Worm (Caenorhabditis elegans) whole organism, L4 larva: ENCODE results near the gene F59G1.4.

Experiments
- D1046.2 ChIP-seq: fragments of 200-800 bp; sonication (Bioruptor generic); IDR thresholded peaks from 2 replicates; pipeline ENCODE4 v1.3.6; 2022; ENCODE audit warnings: missing genetic modification characterization, missing compliant biosample characterization
- F26F4.8 ChIP-seq: fragments of 200-800 bp; sonication (Bioruptor generic); conservative IDR thresholded peaks from 2 replicates; pipeline ENCODE4 v1.3.6; 2022; ENCODE audit warnings: missing genetic modification characterization, missing compliant biosample characterization
- F44E2.7 ChIP-seq: fragments of 200-800 bp; sonication (Bioruptor generic); IDR thresholded peaks from 2 replicates; pipeline ENCODE4 v2.1.2; 2022; ENCODE audit warnings: missing genetic modification characterization, missing compliant biosample characterization
- F49E8.2 ChIP-seq: sonication (generic microtip); optimal IDR thresholded peaks from 2 replicates; lab custom pipeline; 2016; ENCODE audit warnings: missing compliant biosample characterization, mild to moderate bottlenecking, missing genetic modification characterization, borderline replicate concordance
- R02D3.7 ChIP-seq: fragments of 150-350 bp; sonication (generic microtip); optimal IDR thresholded peaks from 3 replicates; lab custom pipeline; 2014; ENCODE audit warnings: missing biosample characterization, missing genetic modification characterization
- T20F7.1 ChIP-seq: fragments of 200-800 bp; sonication (Bioruptor generic); optimal IDR thresholded peaks from 2 replicates; lab custom pipeline; 2018; ENCODE audit warnings: mild to moderate bottlenecking, missing genetic modification characterization, missing compliant biosample characterization
- Y105C5A.15 ChIP-seq: fragments of 200-800 bp; sonication (Bioruptor generic); IDR thresholded peaks from 2 replicates; pipeline ENCODE4 v1.3.6; 2022; ENCODE audit warnings: missing genetic modification characterization, missing compliant biosample characterization
- Y48G9A.11 ChIP-seq: fragments of 200-800 bp; sonication (Bioruptor generic); IDR thresholded peaks from 2 replicates; pipeline ENCODE4 v1.3.6; 2022; ENCODE audit warnings: missing genetic modification reagents, missing genetic modification characterization, missing compliant biosample characterization
- Y5F2A.4 ChIP-seq: fragments of 200-800 bp; sonication (Bioruptor generic); optimal IDR thresholded peaks from 2 replicates; lab custom pipeline; 2018; ENCODE audit warnings: mild to moderate bottlenecking, missing genetic modification characterization, missing compliant biosample characterization
- Y75B8A.6 ChIP-seq: fragments of 200-800 bp; sonication (Bioruptor generic); IDR thresholded peaks from 2 replicates; pipeline ENCODE4 v1.3.6; 2022; ENCODE audit warnings: missing genetic modification reagents, missing genetic modification characterization, missing compliant biosample characterization
- ZK337.2 ChIP-seq: fragments of 200-800 bp; sonication (Bioruptor generic); IDR thresholded peaks from 2 replicates; pipeline ENCODE4 v1.3.6; 2022; ENCODE audit warnings: missing genetic modification reagents, missing genetic modification characterization, missing compliant biosample characterization
- ZK546.5 ChIP-seq, 2 experiments: sonication (generic microtip); optimal IDR thresholded peaks; 2 replicates each; lab custom pipeline; 2017; ENCODE audit warnings: missing biosample characterization in 2 of 2, missing genetic modification characterization in 2 of 2
- aha-1 ChIP-seq: fragments of 150-350 bp; peaks from one replicate; lab custom pipeline; 2014; ENCODE audit warnings: missing biosample characterization, missing genetic modification characterization
- attf-4 ChIP-seq: sonication (generic microtip); optimal IDR thresholded peaks from 3 replicates; lab custom pipeline; 2017; ENCODE audit warnings: missing biosample characterization, missing genetic modification characterization
- ceh-20 ChIP-seq: fragments of 200-800 bp; sonication (Bioruptor generic); IDR thresholded peaks from 2 replicates; pipeline ENCODE4 v1.3.6; 2022; ENCODE audit warnings: missing genetic modification reagents, missing genetic modification characterization, missing compliant biosample characterization
- ceh-32 ChIP-seq: sonication (generic microtip); optimal IDR thresholded peaks from 2 replicates; lab custom pipeline; 2016; ENCODE audit warnings: mild to moderate bottlenecking, missing genetic modification characterization, missing compliant biosample characterization; ENCODE audit not compliant: poor library complexity
- ceh-62 ChIP-seq: sonication (generic microtip); optimal IDR thresholded peaks from 2 replicates; lab custom pipeline; 2017; ENCODE audit warnings: missing biosample characterization, missing genetic modification characterization
- ces-1 ChIP-seq: fragments of 150-350 bp; sonication (generic microtip); optimal IDR thresholded peaks from 4 replicates; lab custom pipeline; 2014; ENCODE audit warnings: missing biosample characterization, missing genetic modification reagents, missing genetic modification characterization
- ctbp-1 ChIP-seq: fragments of 200-800 bp; sonication (Bioruptor generic); IDR thresholded peaks from 2 replicates; pipeline ENCODE4 v1.3.6; 2022; ENCODE audit warnings: missing genetic modification reagents, missing genetic modification characterization, missing compliant biosample characterization
- daf-12 ChIP-seq: fragments of 150-350 bp; optimal IDR thresholded peaks from 2 replicates; lab custom pipeline; 2014; ENCODE audit warnings: missing biosample characterization, missing genetic modification reagents, missing genetic modification characterization
- daf-16 ChIP-seq, 3 experiments: sonication (generic microtip); optimal IDR thresholded peaks; 2 replicates each; lab custom pipeline; 2016 to 2017; ENCODE audit warnings: missing genetic modification characterization in 3 of 3, missing genetic modification reagents in 3 of 3, mild to moderate bottlenecking in 2 of 3, missing compliant biosample characterization in 2 of 3, missing biosample characterization in 1 of 3, moderate library complexity in 1 of 3
- daf-8 ChIP-seq: fragments of 200-800 bp; sonication (Bioruptor generic); IDR thresholded peaks from 2 replicates; pipeline ENCODE4 v1.3.6; 2022; ENCODE audit warnings: missing genetic modification characterization, missing compliant biosample characterization
- dmd-6 ChIP-seq: fragments of 200-800 bp; sonication (Bioruptor generic); IDR thresholded peaks from 2 replicates; pipeline ENCODE4 v1.3.6; 2022; ENCODE audit warnings: missing genetic modification reagents, missing genetic modification characterization, missing compliant biosample characterization
- dmd-9 ChIP-seq: fragments of 200-800 bp; sonication (Bioruptor generic); IDR thresholded peaks from 2 replicates; pipeline ENCODE4 v1.3.6; 2022; ENCODE audit warnings: missing genetic modification reagents, missing genetic modification characterization, missing compliant biosample characterization
- dve-1 ChIP-seq: sonication (generic microtip); optimal IDR thresholded peaks from 2 replicates; lab custom pipeline; 2017; ENCODE audit warnings: antibody characterized with exemption, mild to moderate bottlenecking, missing genetic modification characterization, missing compliant biosample characterization; ENCODE audit not compliant: insufficient read depth
- fos-1 ChIP-seq: fragments of 150-350 bp; optimal IDR thresholded peaks from 2 replicates; lab custom pipeline; 2014; ENCODE audit warnings: missing biosample characterization, missing genetic modification characterization
- hif-1 ChIP-seq, 2 experiments: sonication (generic microtip); optimal IDR thresholded peaks; 2 replicates each; lab custom pipeline; 2016 to 2017; ENCODE audit warnings: missing compliant biosample characterization in 2 of 2, missing genetic modification characterization in 2 of 2, missing genetic modification reagents in 2 of 2, missing genotype in 2 of 2, mild to moderate bottlenecking in 1 of 2
- hlh-11 ChIP-seq: fragments of 200-800 bp; sonication (Bioruptor generic); optimal IDR thresholded peaks from 2 replicates; lab custom pipeline; 2018; ENCODE audit warnings: mild to moderate bottlenecking, missing genetic modification characterization, missing compliant biosample characterization
- hlh-30 ChIP-seq: sonication (generic microtip); optimal IDR thresholded peaks from 2 replicates; lab custom pipeline; 2017; ENCODE audit warnings: antibody characterized with exemption, mild to moderate bottlenecking, missing genetic modification characterization, missing compliant biosample characterization; ENCODE audit not compliant: insufficient read depth
- hmg-1.1 ChIP-seq: fragments of 200-800 bp; sonication (Bioruptor generic); IDR thresholded peaks from 2 replicates; pipeline ENCODE4 v1.3.6; 2022; ENCODE audit warnings: missing genetic modification reagents, missing genetic modification characterization, missing compliant biosample characterization
- lin-1 ChIP-seq: fragments of 200-800 bp; sonication (Bioruptor generic); IDR thresholded peaks from 2 replicates; pipeline ENCODE4 v1.3.6; 2022; ENCODE audit warnings: missing genetic modification reagents, missing genetic modification characterization, missing compliant biosample characterization
- lin-13 ChIP-seq: fragments of 150-350 bp; optimal IDR thresholded peaks from 2 replicates; lab custom pipeline; 2014; ENCODE audit warnings: missing biosample characterization, missing genetic modification reagents, missing genetic modification characterization
- lin-38 ChIP-seq: fragments of 200-800 bp; sonication (Bioruptor generic); IDR thresholded peaks from 2 replicates; pipeline ENCODE4 v1.3.6; 2022; ENCODE audit warnings: missing genetic modification reagents, missing genetic modification characterization, missing compliant biosample characterization
- lsy-2 ChIP-seq, 2 experiments: fragments of 150-350 bp in 1 of 2; sonication (generic microtip) in 1 of 2; optimal IDR thresholded peaks; 2 replicates each; lab custom pipeline; 2014 to 2017; ENCODE audit warnings: missing biosample characterization in 2 of 2, missing genetic modification characterization in 2 of 2
- madf-5 ChIP-seq, 2 experiments: fragments of 200-800 bp; sonication (Bioruptor generic); IDR thresholded peaks; 2 replicates each; pipeline ENCODE4 v1.3.6; 2022; ENCODE audit warnings: missing compliant biosample characterization in 2 of 2, missing genetic modification characterization in 2 of 2
- mdl-1 ChIP-seq, 2 experiments: fragments of 150-350 bp in 1 of 2; sonication (generic microtip) in 1 of 2; optimal IDR thresholded peaks; 2 replicates each; lab custom pipeline; 2014 to 2017; ENCODE audit warnings: missing biosample characterization in 2 of 2, missing genetic modification characterization in 2 of 2
- mdt-29 ChIP-seq: fragments of 200-800 bp; sonication (Bioruptor generic); IDR thresholded peaks from 2 replicates; pipeline ENCODE4 v1.3.6; 2022; ENCODE audit warnings: missing genetic modification reagents, missing genetic modification characterization, missing compliant biosample characterization
- mes-2 ChIP-seq: sonication (generic microtip); optimal IDR thresholded peaks from 2 replicates; lab custom pipeline; 2016; ENCODE audit warnings: missing genotype, mild to moderate bottlenecking, missing genetic modification characterization, missing compliant biosample characterization; ENCODE audit not compliant: poor library complexity, severe bottlenecking
- mxl-3 ChIP-seq: fragments of 200-800 bp; sonication (Bioruptor generic); optimal IDR thresholded peaks from 2 replicates; lab custom pipeline; 2018; ENCODE audit warnings: mild to moderate bottlenecking, missing genetic modification characterization, missing compliant biosample characterization
- nhr-28 ChIP-seq: fragments of 150-350 bp; optimal IDR thresholded peaks from 2 replicates; lab custom pipeline; 2014; ENCODE audit warnings: missing biosample characterization, missing genetic modification characterization
- nhr-41 ChIP-seq: fragments of 200-800 bp; sonication (Bioruptor generic); IDR thresholded peaks from 2 replicates; pipeline ENCODE4 v1.3.6; 2022; ENCODE audit warnings: missing genetic modification reagents, missing genetic modification characterization, missing compliant biosample characterization
- nhr-48 ChIP-seq: sonication (generic microtip); optimal IDR thresholded peaks from 2 replicates; lab custom pipeline; 2016; ENCODE audit warnings: mild to moderate bottlenecking, missing genetic modification characterization, missing compliant biosample characterization
- nhr-6 ChIP-seq: fragments of 150-350 bp; optimal IDR thresholded peaks from 2 replicates; lab custom pipeline; 2014; ENCODE audit warnings: missing biosample characterization, missing genetic modification characterization
- nhr-77 ChIP-seq: fragments of 150-350 bp; optimal IDR thresholded peaks from 2 replicates; lab custom pipeline; 2014; ENCODE audit warnings: missing biosample characterization, missing genetic modification characterization
- pqm-1 ChIP-seq: sonication (generic microtip); optimal IDR thresholded peaks from 2 replicates; lab custom pipeline; 2017; ENCODE audit warnings: missing biosample characterization, missing genetic modification characterization
- snpc-1.2 ChIP-seq: fragments of 200-800 bp; sonication (Bioruptor generic); IDR thresholded peaks from 2 replicates; pipeline ENCODE4 v1.3.6; 2022; ENCODE audit warnings: missing genetic modification reagents, missing genetic modification characterization, missing compliant biosample characterization
- unc-130 ChIP-seq: sonication (generic microtip); optimal IDR thresholded peaks from 2 replicates; lab custom pipeline; 2016; ENCODE audit warnings: missing genetic modification reagents, missing genetic modification characterization, missing compliant biosample characterization
- unc-62 ChIP-seq, 3 experiments: fragments of 150-350 bp in 1 of 3; sonication (generic microtip); optimal IDR thresholded peaks in 2 of 3; peaks in 1 of 3; 1 replicate in 1 of 3; 2 replicates in 2 of 3; lab custom pipeline; 2014 to 2017; ENCODE audit warnings: missing biosample characterization in 3 of 3, missing genetic modification characterization in 3 of 3, missing genetic modification reagents in 3 of 3, missing genotype in 1 of 3
- zip-11 ChIP-seq: fragments of 200-800 bp; sonication (Bioruptor generic); IDR thresholded peaks from 2 replicates; pipeline ENCODE4 v1.3.6; 2022; ENCODE audit warnings: missing genetic modification characterization, missing compliant biosample characterization

F59G1.4 gene

DNA sequence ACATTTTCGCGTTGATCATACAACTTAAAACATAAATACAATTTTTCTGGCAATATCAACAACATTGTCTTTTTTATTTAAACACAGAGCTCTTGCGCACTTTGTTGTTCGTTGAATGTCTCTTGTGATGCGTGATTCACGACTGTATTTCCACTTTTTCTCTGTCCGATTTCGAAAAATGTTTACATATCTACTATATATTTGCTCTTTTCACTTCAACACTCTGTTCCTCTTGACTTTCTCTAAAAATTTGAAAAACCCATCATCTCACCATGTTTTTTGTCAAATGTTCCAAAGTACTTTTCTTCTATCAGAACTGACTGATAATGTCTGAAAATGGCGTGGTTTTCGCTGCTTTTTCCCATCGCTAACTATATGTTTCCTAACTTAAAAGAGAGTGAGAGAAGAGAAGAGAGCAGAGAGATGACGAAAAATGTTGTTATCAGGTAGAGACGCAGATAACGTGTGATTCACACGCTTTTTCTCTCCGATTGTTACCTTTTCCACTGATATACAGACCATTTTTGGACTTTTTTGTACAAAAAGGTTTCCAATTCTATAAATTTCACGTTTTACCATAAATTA lies 16.1 kb downstream of the F59G1.4 start:
- TF ChIP-seq unc-130 (no peak), hmg-1.1 (GFP tag; lab: Robert Waterston, UW) (no peak), mes-2 (peak; percentile 29), hlh-30 (peak; percentile 18), F49E8.2 (tag; lab: Kevin White, UChicago) (no peak), fos-1 (tag; lab: Kevin White, UChicago) (no peak), ces-1 (GFP tag; lab: Kevin White, UChicago) (no peak), ceh-20 (no peak), daf-8 (GFP tag; lab: Robert Waterston, UW) (no peak), F26F4.8 (GFP tag; lab: Robert Waterston, UW) (no peak), T20F7.1 (GFP tag; lab: Kevin White, UChicago) (peak; percentile 56), aha-1 (peak; percentile 83), zip-11 (no peak), R02D3.7 (tag; lab: Kevin White, UChicago) (no peak), D1046.2 (GFP tag; lab: Robert Waterston, UW) (no peak), mxl-3 (GFP tag; lab: Kevin White, UChicago) (peak; percentile 64), snpc-1.2 (GFP tag; lab: Robert Waterston, UW) (no peak), nhr-41 (GFP tag; lab: Robert Waterston, UW) (no peak), ZK546.5 (tag; optimal IDR thresholded peaks at IDR 0.05; lab: Kevin White, UChicago) (no peak), hif-1 (tag; optimal IDR thresholded peaks at IDR 0.05; lab: Kevin White, UChicago) (peak in 1 of 2 experiments; percentile 6), Y75B8A.6 (GFP tag; lab: Robert Waterston, UW) (no peak), mdt-29 (GFP tag; lab: Robert Waterston, UW) (no peak), dmd-6 (GFP tag; lab: Robert Waterston, UW) (peak; percentile 90), nhr-28 (tag; lab: Kevin White, UChicago) (peak; percentile 93), daf-12 (tag; lab: Kevin White, UChicago) (no peak), ZK337.2 (GFP tag; lab: Robert Waterston, UW) (no peak), dmd-9 (GFP tag; lab: Robert Waterston, UW) (no peak), nhr-6 (tag; lab: Kevin White, UChicago) (peak; percentile 47), lin-13 (GFP tag; lab: Kevin White, UChicago) (peak; percentile 14), daf-16 (GFP tag; optimal IDR thresholded peaks at IDR 0.05; lab: Kevin White, UChicago) (peak in 1 of 2 experiments; percentile 16), daf-16 (tag; optimal IDR thresholded peaks at IDR 0.05; lab: Kevin White, UChicago) (peak; percentile 92), ceh-62 (tag; lab: Kevin White, UChicago) (no peak), hlh-11 (peak; percentile 85), attf-4 (tag; lab: Kevin White, UChicago) (no peak), F44E2.7 (no peak), dve-1 (tag; lab: Kevin White, UChicago) (peak; percentile 88), lsy-2 (tag; optimal IDR thresholded peaks at IDR 0.05; lab: Kevin White, UChicago) (peak in 1 of 2 experiments; percentile 45), unc-62 (GFP tag; optimal IDR thresholded peaks at IDR 0.05 in 1 of 2; lab: Kevin White, UChicago) (peak in 1 of 2 experiments; percentile 86), unc-62 (tag; optimal IDR thresholded peaks at IDR 0.05; lab: Kevin White, UChicago) (no peak), nhr-48 (tag; lab: Kevin White, UChicago) (peak; percentile 36), nhr-77 (tag; lab: Kevin White, UChicago) (peak; percentile 78), mdl-1 (tag; optimal IDR thresholded peaks at IDR 0.05; lab: Kevin White, UChicago) (peak in 1 of 2 experiments; percentile 46), ceh-32 (tag; lab: Kevin White, UChicago) (no peak), ctbp-1 (no peak), Y48G9A.11 (no peak), lin-38 (GFP tag; lab: Robert Waterston, UW) (no peak), lin-1 (GFP tag; lab: Robert Waterston, UW) (peak; percentile 34; the same call in 1 of the 2 replicates), Y105C5A.15 (no peak), pqm-1 (tag; lab: Kevin White, UChicago) (peak; percentile 89), Y5F2A.4 (GFP tag; lab: Kevin White, UChicago) (no peak), madf-5 (GFP tag; IDR thresholded peaks at IDR 0.05; lab: Robert Waterston, UW) (no peak)
